Fruit fly (Drosophila melanogaster): ENCODE data around the gene path.

The path gene

DNA sequence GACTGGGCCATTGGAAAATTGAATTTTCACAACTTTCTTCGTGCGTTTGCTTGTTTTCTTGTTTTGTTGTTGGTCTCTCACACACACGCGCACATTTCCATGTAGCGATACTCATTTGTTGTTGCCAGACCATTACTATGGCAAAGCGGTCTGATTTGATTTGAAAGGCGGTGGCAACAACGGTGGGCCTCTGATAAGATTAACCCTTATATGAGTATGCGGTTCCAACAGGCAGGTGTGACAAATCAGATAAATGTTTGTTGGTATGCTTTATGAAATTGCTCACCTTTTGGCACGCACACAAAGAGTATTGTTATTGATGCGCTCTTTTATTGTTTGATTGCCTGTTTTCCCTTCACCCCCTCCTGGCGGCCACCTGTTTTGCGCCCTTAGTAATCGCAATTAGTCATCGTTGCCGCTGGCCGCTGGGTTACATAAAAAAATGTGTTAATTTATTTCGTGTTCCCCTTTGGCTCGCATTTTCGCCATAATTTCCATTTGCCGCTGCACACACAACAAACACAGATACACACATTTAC, 57.8 kb downstream of the path start:
- TF ChIP-seq pan (optimal IDR thresholded peaks at IDR 0.05) (no peak), h (GFP tag; optimal IDR thresholded peaks at IDR 0.05) (peak; percentile 45), lola (GFP tag; optimal IDR thresholded peaks at IDR 0.05) (no peak), HLH106 (tag; optimal IDR thresholded peaks at IDR 0.05) (no peak), foxo (GFP tag; optimal IDR thresholded peaks at IDR 0.05) (peak; percentile 12 to 61), psq (GFP tag; optimal IDR thresholded peaks at IDR 0.05) (peak; percentile 62), GATAd (GFP tag; optimal IDR thresholded peaks at IDR 0.05) (no peak), Hr78 (GFP tag; optimal IDR thresholded peaks at IDR 0.05) (no peak), brk (GFP tag; optimal IDR thresholded peaks at IDR 0.05) (no peak), jim (GFP tag; optimal IDR thresholded peaks at IDR 0.05) (no peak), woc (GFP tag; optimal IDR thresholded peaks at IDR 0.05) (no peak), dl (GFP tag; optimal IDR thresholded peaks at IDR 0.05; ENCODE audit: insufficient read depth in 1 of 2, partially characterized antibody in 2 of 2) (no peak), Dif (GFP tag; optimal IDR thresholded peaks at IDR 0.05; ENCODE audit: partially characterized antibody) (no peak), sage (GFP tag; optimal IDR thresholded peaks at IDR 0.05) (no peak), rgr (GFP tag; optimal IDR thresholded peaks at IDR 0.05) (no peak), CrebA (GFP tag; optimal IDR thresholded peaks at IDR 0.05; ENCODE audit: borderline replicate concordance) (no peak), dsf (GFP tag; optimal IDR thresholded peaks at IDR 0.05; ENCODE audit: borderline replicate concordance) (no peak), OdsH (GFP tag; optimal IDR thresholded peaks at IDR 0.05) (no peak), fru (GFP tag; optimal IDR thresholded peaks at IDR 0.05) (peak; percentile 49), CG32264 (GFP tag; optimal IDR thresholded peaks at IDR 0.05) (no peak), CG9705 (GFP tag; optimal IDR thresholded peaks at IDR 0.05) (no peak), Jra (GFP tag; optimal IDR thresholded peaks at IDR 0.05) (no peak), N (GFP tag; optimal IDR thresholded peaks at IDR 0.05) (no peak), Sp1 (GFP tag; optimal IDR thresholded peaks at IDR 0.05) (no peak), Myc (optimal IDR thresholded peaks at IDR 0.05) (no peak), Hr83 (GFP tag; optimal IDR thresholded peaks at IDR 0.05; ENCODE audit: poor library complexity, severe bottlenecking) (no peak), sv (GFP tag; optimal IDR thresholded peaks at IDR 0.05) (no peak), dmrt93B (GFP tag; optimal IDR thresholded peaks at IDR 0.05) (no peak), Hnf4 (GFP tag; optimal IDR thresholded peaks at IDR 0.05) (peak; percentile 16), usp (GFP tag; optimal IDR thresholded peaks at IDR 0.05) (no peak), ey (GFP tag; optimal IDR thresholded peaks at IDR 0.05) (peak; percentile 26), br (GFP tag; optimal IDR thresholded peaks at IDR 0.05) (peak; percentile 25), Abd-B (GFP tag; optimal IDR thresholded peaks at IDR 0.05) (no peak)

DNA sequence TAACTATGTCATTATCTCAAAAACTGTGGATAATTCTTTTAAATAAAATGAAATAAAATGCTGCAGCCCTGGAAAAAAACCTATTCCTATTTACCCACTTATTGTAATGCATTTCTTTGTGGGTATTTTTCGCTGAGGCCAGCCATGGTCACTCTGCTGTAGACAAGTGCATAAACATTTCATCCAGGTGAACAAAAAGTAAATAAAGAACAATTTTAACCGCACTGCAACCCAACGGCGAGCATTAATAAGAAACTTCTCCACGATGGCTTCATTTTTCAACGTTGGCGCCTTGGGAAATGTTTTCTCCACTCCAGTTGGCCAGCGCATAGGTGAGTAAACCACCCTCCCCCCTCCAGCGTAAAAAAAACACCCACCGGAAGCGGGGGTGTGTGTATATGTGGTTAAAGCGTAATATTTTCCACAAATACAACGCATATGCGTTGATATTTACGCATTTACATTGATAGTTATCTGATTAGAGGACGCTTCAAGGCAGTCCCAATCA, 58.3 kb downstream of the path start, which contains the start of gene CG3529:
Gene CG3529 (plus strand): TSS at position 134 of the 508 bp plus-strand sequence.
- TF ChIP-seq CG9705 (GFP tag; optimal IDR thresholded peaks at IDR 0.05), result peak; percentile 12
- TF ChIP-seq psq (GFP tag; optimal IDR thresholded peaks at IDR 0.05), result no peak
- TF ChIP-seq brk (GFP tag; optimal IDR thresholded peaks at IDR 0.05), result peak; percentile 41
- TF ChIP-seq lola (GFP tag; optimal IDR thresholded peaks at IDR 0.05), result no peak
- no peak for TF ChIP-seq br (GFP tag; optimal IDR thresholded peaks at IDR 0.05)
- peak; percentile 63 for TF ChIP-seq jim (GFP tag; optimal IDR thresholded peaks at IDR 0.05)
- TF ChIP-seq CrebA (GFP tag; optimal IDR thresholded peaks at IDR 0.05; ENCODE audit: borderline replicate concordance), result no peak
- TF ChIP-seq Hr83 (GFP tag; optimal IDR thresholded peaks at IDR 0.05; ENCODE audit: poor library complexity, severe bottlenecking), result no peak
- TF ChIP-seq Sp1 (GFP tag; optimal IDR thresholded peaks at IDR 0.05), result peak; percentile 53
- TF ChIP-seq Abd-B (GFP tag; optimal IDR thresholded peaks at IDR 0.05), result no peak
- TF ChIP-seq Rel (GFP tag; optimal IDR thresholded peaks at IDR 0.05), result no peak
- peak; percentile 61 for TF ChIP-seq Rel (tag; optimal IDR thresholded peaks at IDR 0.05)
- TF ChIP-seq sage (GFP tag; optimal IDR thresholded peaks at IDR 0.05), result peak; percentile 28
- peak; percentile 9 for TF ChIP-seq ey (GFP tag; optimal IDR thresholded peaks at IDR 0.05)
- TF ChIP-seq rgr (GFP tag; optimal IDR thresholded peaks at IDR 0.05), result peak; percentile 36
- TF ChIP-seq fru (GFP tag; optimal IDR thresholded peaks at IDR 0.05), result peak; percentile 32
- peak; percentile 56 for TF ChIP-seq HLH106 (tag; optimal IDR thresholded peaks at IDR 0.05)
- peak; percentile 26 for TF ChIP-seq Hnf4 (GFP tag; optimal IDR thresholded peaks at IDR 0.05)
- peak in 1 of 2 experiments; percentile 38 for TF ChIP-seq foxo (GFP tag; optimal IDR thresholded peaks at IDR 0.05)
- no peak for TF ChIP-seq Dif (GFP tag; optimal IDR thresholded peaks at IDR 0.05; ENCODE audit: partially characterized antibody)

Data from whole organism, wandering third instar larva.